Worm (Caenorhabditis elegans) whole organism, L1 larva: Measurements from ENCODE around the gene lem-4.

Experiments
- C16A3.4 ChIP-seq: fragments of 150-350 bp; optimal IDR thresholded peaks from 2 replicates; lab custom pipeline; 2014; ENCODE audit warnings: missing biosample characterization, missing genetic modification characterization
- C34B4.2 ChIP-seq: sonication (generic microtip); optimal IDR thresholded peaks from 2 replicates; lab custom pipeline; 2017; ENCODE audit warnings: mild to moderate bottlenecking, missing genetic modification characterization, missing compliant biosample characterization
- Y116A8C.19 ChIP-seq: sonication (generic microtip); optimal IDR thresholded peaks from 2 replicates; lab custom pipeline; 2016; ENCODE audit warnings: missing compliant biosample characterization, missing genetic modification characterization, borderline replicate concordance
- alr-1 ChIP-seq: fragments of 200-800 bp; sonication (Bioruptor generic); optimal IDR thresholded peaks from 2 replicates; lab custom pipeline; 2018; ENCODE audit warnings: borderline replicate concordance, mild to moderate bottlenecking, missing genetic modification characterization, missing compliant biosample characterization
- ama-1 ChIP-seq: fragments of 150-350 bp; optimal IDR thresholded peaks from 2 replicates; lab custom pipeline; 2014
- blmp-1 ChIP-seq: fragments of 150-350 bp; optimal IDR thresholded peaks from 2 replicates; lab custom pipeline; 2014; ENCODE audit warnings: missing biosample characterization, missing genetic modification characterization
- ces-1 ChIP-seq: fragments of 150-350 bp; optimal IDR thresholded peaks from 2 replicates; lab custom pipeline; 2014; ENCODE audit warnings: missing biosample characterization, missing genetic modification reagents, missing genetic modification characterization
- efl-3 ChIP-seq: fragments of 200-800 bp; sonication (Bioruptor generic); optimal IDR thresholded peaks from 2 replicates; lab custom pipeline; 2018; ENCODE audit warnings: mild to moderate bottlenecking, missing genetic modification characterization, missing compliant biosample characterization
- egl-13 ChIP-seq: sonication (generic microtip); optimal IDR thresholded peaks from 2 replicates; lab custom pipeline; 2016; ENCODE audit warnings: missing genotype, missing genetic modification reagents, missing genetic modification characterization, missing compliant biosample characterization
- elt-2 ChIP-seq: sonication (generic microtip); optimal IDR thresholded peaks from 2 replicates; lab custom pipeline; 2016; ENCODE audit warnings: missing genetic modification characterization, mild to moderate bottlenecking, inconsistent platforms, missing compliant biosample characterization, missing genetic modification reagents
- ets-5 ChIP-seq: fragments of 200-800 bp; sonication (Bioruptor generic); IDR thresholded peaks from 2 replicates; pipeline ENCODE4 v1.3.6; 2022; ENCODE audit warnings: missing genetic modification characterization, missing compliant biosample characterization
- fkh-10 ChIP-seq: sonication (generic microtip); optimal IDR thresholded peaks from 2 replicates; lab custom pipeline; 2017; ENCODE audit warnings: missing biosample characterization, missing genetic modification reagents, missing genetic modification characterization
- fkh-4 ChIP-seq: sonication (generic microtip); optimal IDR thresholded peaks from 2 replicates; lab custom pipeline; 2016; ENCODE audit warnings: missing compliant biosample characterization, missing genetic modification characterization, borderline replicate concordance
- fkh-8 ChIP-seq: sonication (generic microtip); optimal IDR thresholded peaks from 2 replicates; lab custom pipeline; 2016; ENCODE audit warnings: mild to moderate bottlenecking, missing genetic modification characterization, missing compliant biosample characterization
- fos-1 ChIP-seq: fragments of 150-350 bp; optimal IDR thresholded peaks from 2 replicates; lab custom pipeline; 2014; ENCODE audit warnings: missing biosample characterization, missing genetic modification characterization
- grh-1 ChIP-seq: fragments of 200-800 bp; sonication (Bioruptor generic); IDR thresholded peaks from 2 replicates; pipeline ENCODE4 v1.3.6; 2022; ENCODE audit warnings: missing genetic modification reagents, missing genetic modification characterization, missing compliant biosample characterization
- hlh-17 ChIP-seq: fragments of 200-800 bp; sonication (Bioruptor generic); optimal IDR thresholded peaks from 2 replicates; lab custom pipeline; 2018; ENCODE audit warnings: missing genetic modification characterization, mild to moderate bottlenecking, missing compliant biosample characterization, moderate library complexity, borderline replicate concordance
- hlh-4 ChIP-seq: sonication (generic microtip); optimal IDR thresholded peaks from 2 replicates; lab custom pipeline; 2016; ENCODE audit warnings: mild to moderate bottlenecking, missing genetic modification characterization, missing compliant biosample characterization
- hpl-2 ChIP-seq: fragments of 150-350 bp; optimal IDR thresholded peaks from 2 replicates; lab custom pipeline; 2014; ENCODE audit warnings: missing biosample characterization, missing genetic modification reagents, missing genetic modification characterization
- irx-1 ChIP-seq: sonication (generic microtip); optimal IDR thresholded peaks from 2 replicates; lab custom pipeline; 2016; ENCODE audit warnings: missing genetic modification characterization, missing compliant biosample characterization
- isw-1 ChIP-seq: fragments of 200-800 bp; sonication (Bioruptor generic); IDR thresholded peaks from 2 replicates; pipeline ENCODE4 v1.3.6; 2022; ENCODE audit warnings: missing genetic modification characterization, missing compliant biosample characterization
- jun-1 ChIP-seq: fragments of 150-350 bp; optimal IDR thresholded peaks from 2 replicates; lab custom pipeline; 2014; ENCODE audit warnings: missing biosample characterization, missing genetic modification reagents, missing genetic modification characterization
- lin-13 ChIP-seq: fragments of 150-350 bp; optimal IDR thresholded peaks from 2 replicates; lab custom pipeline; 2014; ENCODE audit warnings: missing biosample characterization, missing genetic modification reagents, missing genetic modification characterization
- lin-14 ChIP-seq: fragments of 200-800 bp; sonication (Bioruptor generic); optimal IDR thresholded peaks from 2 replicates; lab custom pipeline; 2018; ENCODE audit warnings: mild to moderate bottlenecking, missing genetic modification characterization, moderate library complexity, missing compliant biosample characterization
- lir-3 ChIP-seq: sonication (generic microtip); optimal IDR thresholded peaks from 2 replicates; lab custom pipeline; 2016; ENCODE audit warnings: mild to moderate bottlenecking, missing genetic modification characterization, moderate library complexity, missing compliant biosample characterization; ENCODE audit not compliant: poor library complexity
- lsy-2 ChIP-seq, 2 experiments: fragments of 150-350 bp; optimal IDR thresholded peaks; 2 replicates each; lab custom pipeline; 2014; ENCODE audit warnings: missing biosample characterization in 2 of 2, missing genetic modification characterization in 2 of 2
- mdl-1 ChIP-seq, 2 experiments: fragments of 150-350 bp; optimal IDR thresholded peaks; 2 replicates each; lab custom pipeline; 2014 to 2017; ENCODE audit warnings: missing biosample characterization in 2 of 2, missing genetic modification characterization in 2 of 2, inconsistent platforms in 1 of 2
- mef-2 ChIP-seq: fragments of 150-350 bp; optimal IDR thresholded peaks from 2 replicates; lab custom pipeline; 2014; ENCODE audit warnings: missing biosample characterization, missing genetic modification characterization
- nhr-12 ChIP-seq: sonication (generic microtip); optimal IDR thresholded peaks from 2 replicates; lab custom pipeline; 2017; ENCODE audit warnings: missing biosample characterization, missing genetic modification characterization
- nhr-19 ChIP-seq: fragments of 200-800 bp; sonication (Bioruptor generic); conservative IDR thresholded peaks from 2 replicates; pipeline ENCODE4 v1.3.6; 2022; ENCODE audit warnings: missing genetic modification characterization, missing compliant biosample characterization
- nhr-237 ChIP-seq: fragments of 150-350 bp; optimal IDR thresholded peaks from 2 replicates; lab custom pipeline; 2014; ENCODE audit warnings: missing biosample characterization, missing genetic modification characterization
- nhr-28 ChIP-seq: fragments of 150-350 bp; optimal IDR thresholded peaks from 2 replicates; lab custom pipeline; 2014; ENCODE audit warnings: missing biosample characterization, missing genetic modification characterization
- nhr-47 ChIP-seq: sonication (generic microtip); optimal IDR thresholded peaks from 2 replicates; lab custom pipeline; 2016; ENCODE audit warnings: mild to moderate bottlenecking, missing genetic modification characterization, moderate library complexity, missing compliant biosample characterization
- nhr-76 ChIP-seq: sonication (generic microtip); optimal IDR thresholded peaks from 2 replicates; lab custom pipeline; 2017; ENCODE audit warnings: missing biosample characterization, missing genetic modification characterization
- nhr-84 ChIP-seq: sonication (generic microtip); optimal IDR thresholded peaks from 2 replicates; lab custom pipeline; 2017; ENCODE audit warnings: missing biosample characterization, missing genetic modification characterization
- nhr-85 ChIP-seq: sonication (generic microtip); peaks from one replicate; lab custom pipeline; 2016; ENCODE audit warnings: missing genetic modification characterization, inconsistent platforms, missing compliant biosample characterization
- pag-3 ChIP-seq: sonication (generic microtip); optimal IDR thresholded peaks from 2 replicates; lab custom pipeline; 2017; ENCODE audit warnings: missing genetic modification characterization, mild to moderate bottlenecking, missing compliant biosample characterization, antibody characterized with exemption, borderline replicate concordance; ENCODE audit not compliant: insufficient read depth
- pax-3 ChIP-seq: fragments of 200-800 bp; sonication (Bioruptor generic); optimal IDR thresholded peaks from 2 replicates; lab custom pipeline; 2018; ENCODE audit warnings: mild to moderate bottlenecking, missing genetic modification characterization, moderate library complexity, missing compliant biosample characterization
- snpc-4 ChIP-seq: fragments of 150-350 bp; optimal IDR thresholded peaks from 2 replicates; lab custom pipeline; 2014; ENCODE audit warnings: missing biosample characterization, missing genetic modification characterization
- snu-23 ChIP-seq: sonication (generic microtip); optimal IDR thresholded peaks from 2 replicates; lab custom pipeline; 2016; ENCODE audit warnings: missing genetic modification characterization, missing compliant biosample characterization
- sptf-1 ChIP-seq: fragments of 150-350 bp; optimal IDR thresholded peaks from 2 replicates; lab custom pipeline; 2014; ENCODE audit warnings: missing biosample characterization, missing genetic modification characterization
- sup-37 ChIP-seq: fragments of 200-800 bp; sonication (Bioruptor generic); optimal IDR thresholded peaks from 2 replicates; lab custom pipeline; 2018; ENCODE audit warnings: mild to moderate bottlenecking, missing genetic modification characterization, missing compliant biosample characterization
- swsn-7 ChIP-seq: sonication (generic microtip); optimal IDR thresholded peaks from 2 replicates; lab custom pipeline; 2016; ENCODE audit warnings: missing genetic modification characterization, missing compliant biosample characterization
- tlp-1 ChIP-seq: fragments of 150-350 bp; optimal IDR thresholded peaks from 2 replicates; lab custom pipeline; 2014; ENCODE audit warnings: missing biosample characterization, missing genetic modification characterization
- unc-130 ChIP-seq: fragments of 150-350 bp; optimal IDR thresholded peaks from 2 replicates; lab custom pipeline; 2017; ENCODE audit warnings: missing biosample characterization, missing genetic modification characterization, inconsistent platforms
- unc-30 ChIP-seq: sonication (generic microtip); optimal IDR thresholded peaks from 2 replicates; lab custom pipeline; 2017; ENCODE audit warnings: missing biosample characterization, missing genetic modification characterization
- unc-62 ChIP-seq: fragments of 150-350 bp; optimal IDR thresholded peaks from 2 replicates; lab custom pipeline; 2014; ENCODE audit warnings: missing biosample characterization, missing genetic modification reagents, missing genetic modification characterization
- unc-98 ChIP-seq: fragments of 200-800 bp; sonication (Bioruptor generic); IDR thresholded peaks from 2 replicates; pipeline ENCODE4 v1.3.6; 2022; ENCODE audit warnings: missing genetic modification characterization, missing compliant biosample characterization
- vab-15 ChIP-seq: sonication (generic microtip); optimal IDR thresholded peaks from 2 replicates; lab custom pipeline; 2017; ENCODE audit warnings: missing genotype, mild to moderate bottlenecking, missing genetic modification characterization, missing compliant biosample characterization
- xbp-1 ChIP-seq: sonication (generic microtip); optimal IDR thresholded peaks from 2 replicates; lab custom pipeline; 2016; ENCODE audit warnings: missing genetic modification characterization, missing compliant biosample characterization
- ztf-4 ChIP-seq: fragments of 150-350 bp; optimal IDR thresholded peaks from 2 replicates; lab custom pipeline; 2014; ENCODE audit warnings: missing biosample characterization, missing genetic modification characterization

Gene lem-4

DNA sequence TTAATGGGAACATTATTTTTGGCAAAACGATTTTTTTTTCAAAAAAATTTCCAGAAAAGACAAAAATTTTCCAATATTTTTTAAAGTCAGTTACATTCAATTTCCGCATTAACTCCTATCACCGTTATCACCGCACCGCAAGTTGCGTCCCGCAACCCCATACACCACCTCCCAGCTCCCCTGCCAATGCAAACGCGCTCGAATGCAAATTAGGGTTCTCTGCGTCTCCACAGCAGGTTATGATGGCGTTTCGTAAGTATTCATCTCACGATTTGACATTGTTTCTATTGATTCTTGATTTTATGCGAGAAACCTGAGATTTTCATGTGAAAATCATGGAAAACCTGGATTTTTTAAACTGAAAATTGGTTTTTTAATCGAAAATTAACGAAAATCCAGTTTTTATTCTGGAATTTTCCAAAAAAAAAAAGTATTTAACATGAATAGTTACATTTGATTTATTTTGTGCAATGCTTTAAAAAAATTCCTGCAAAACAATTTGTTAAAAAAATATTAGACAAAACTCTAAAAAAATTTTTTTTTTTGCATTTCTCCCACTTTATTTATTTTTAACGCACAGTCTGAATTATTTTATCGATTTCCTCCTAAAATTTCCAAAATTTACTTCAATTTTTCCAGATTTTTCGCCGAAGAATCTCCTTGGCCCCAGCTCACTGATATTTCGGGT, 30.3 kb upstream of the lem-4 start, which contains the start of gene mak-2 (continued):
- TF ChIP-seq vab-15 (tag; lab: Kevin White, UChicago), result peak; percentile 98
- no peak for TF ChIP-seq unc-98 (GFP tag; lab: Robert Waterston, UW)
- peak; percentile 82 for TF ChIP-seq xbp-1 (tag; lab: Kevin White, UChicago)
- no peak for TF ChIP-seq lir-3 (tag; lab: Kevin White, UChicago)
- TF ChIP-seq snpc-4, result peak; percentile 78
- no peak for TF ChIP-seq unc-30 (tag; lab: Kevin White, UChicago)
- TF ChIP-seq ztf-4 (tag; lab: Kevin White, UChicago), result no peak
- TF ChIP-seq hlh-4 (tag; lab: Kevin White, UChicago), result no peak
- no peak for TF ChIP-seq ama-1 (lab: Kevin White, UChicago)
- peak; percentile 36 for TF ChIP-seq elt-2 (tag; lab: Kevin White, UChicago)
- TF ChIP-seq C16A3.4 (tag; lab: Kevin White, UChicago), result peak; percentile 84
- no peak for TF ChIP-seq efl-3
- no peak for TF ChIP-seq C34B4.2
- peak; percentile 66 for TF ChIP-seq isw-1 (GFP tag; lab: Robert Waterston, UW)
- peak; percentile 19 for TF ChIP-seq irx-1
- TF ChIP-seq mef-2 (tag; lab: Kevin White, UChicago), result no peak
- no peak for TF ChIP-seq pax-3
- no peak for TF ChIP-seq hpl-2 (GFP tag; lab: Kevin White, UChicago)
- TF ChIP-seq fkh-8 (tag; lab: Kevin White, UChicago), result peak; percentile 73
- TF ChIP-seq lin-14, result peak; percentile 69
- no peak for TF ChIP-seq nhr-12
- TF ChIP-seq alr-1 (tag; lab: Kevin White, UChicago), result no peak
- TF ChIP-seq ces-1 (GFP tag; lab: Kevin White, UChicago), result no peak
- TF ChIP-seq fos-1 (tag; lab: Kevin White, UChicago), result peak; percentile 66
- TF ChIP-seq nhr-237 (tag; lab: Kevin White, UChicago), result no peak
- peak; percentile 77 for TF ChIP-seq snu-23 (GFP tag; lab: Kevin White, UChicago)
- peak; percentile 61 for TF ChIP-seq unc-130
- TF ChIP-seq pag-3 (tag; lab: Kevin White, UChicago), result no peak
- TF ChIP-seq fkh-4 (tag; lab: Kevin White, UChicago), result no peak
- TF ChIP-seq sup-37, result no peak
- TF ChIP-seq mdl-1 (tag; optimal IDR thresholded peaks at IDR 0.05; lab: Kevin White, UChicago), result peak in 1 of 2 experiments; percentile 56
- TF ChIP-seq swsn-7 (tag; lab: Kevin White, UChicago), result peak; percentile 73
- TF ChIP-seq fkh-10, result peak; percentile 30
- peak; percentile 63 for TF ChIP-seq nhr-19 (GFP tag; lab: Robert Waterston, UW)
- TF ChIP-seq jun-1 (tag; lab: Kevin White, UChicago), result peak; percentile 48
- peak; percentile 72 for TF ChIP-seq nhr-47
- TF ChIP-seq hlh-17 (GFP tag; lab: Kevin White, UChicago), result no peak
- no peak for TF ChIP-seq ets-5 (GFP tag; lab: Robert Waterston, UW)
- no peak for TF ChIP-seq tlp-1 (tag; lab: Kevin White, UChicago)
- TF ChIP-seq nhr-76 (tag; lab: Kevin White, UChicago), result no peak
- TF ChIP-seq nhr-85 (tag; lab: Kevin White, UChicago), result peak; percentile 15
- peak; percentile 64 for TF ChIP-seq lin-13
- peak; percentile 69 to 85 for TF ChIP-seq lsy-2 (tag; optimal IDR thresholded peaks at IDR 0.05; lab: Kevin White, UChicago)
- TF ChIP-seq sptf-1, result no peak
- no peak for TF ChIP-seq nhr-84
- TF ChIP-seq blmp-1 (tag; lab: Kevin White, UChicago), result peak; percentile 60
- TF ChIP-seq nhr-28 (tag; lab: Kevin White, UChicago), result no peak
- no peak for TF ChIP-seq Y116A8C.19
- no peak for TF ChIP-seq unc-62 (GFP tag; lab: Kevin White, UChicago)
- no peak for TF ChIP-seq grh-1
- TF ChIP-seq egl-13 (tag; lab: Kevin White, UChicago), result no peak
